Worm (Caenorhabditis elegans): ENCODE results near the gene K04C1.5.

ce11 chrX:14252042-14252441 is 4.2 kb downstream of the K04C1.5 start, which contains the start of gene E02H4.6:
- TF ChIP-seq Y56A3A.18 (GFP tag; IDR thresholded peaks at IDR 0.05): no peak
- no peak for TF ChIP-seq ceh-27 (GFP tag; optimal IDR thresholded peaks at IDR 0.05)
- TF ChIP-seq him-1 (tag; optimal IDR thresholded peaks at IDR 0.05): no peak
- TF ChIP-seq pbrm-1 (GFP tag; IDR thresholded peaks at IDR 0.05): no peak
- no peak for TF ChIP-seq tlf-1 (GFP tag; optimal IDR thresholded peaks at IDR 0.05)
- TF ChIP-seq lsy-27 (tag; optimal IDR thresholded peaks at IDR 0.05; ENCODE audit: borderline replicate concordance, insufficient read depth): no peak
